Fruit fly (Drosophila melanogaster): ENCODE data around the gene PIG-Q.

PIG-Q gene

dm6 chrX:16361306-16361705, 2.4 kb downstream of the PIG-Q start, which contains the start of gene nonA:
nonA (plus strand) TSS chrX:16361569.
- TF ChIP-seq tj (GFP tag; optimal IDR thresholded peaks at IDR 0.05) = no peak
- no peak for TF ChIP-seq toe (GFP tag; optimal IDR thresholded peaks at IDR 0.05)
- TF ChIP-seq Mnt (GFP tag; optimal IDR thresholded peaks at IDR 0.05) = peak; percentile 41
- TF ChIP-seq CG7045 (GFP tag; optimal IDR thresholded peaks at IDR 0.05) = no peak
- TF ChIP-seq Crg-1 (GFP tag; optimal IDR thresholded peaks at IDR 0.05) = peak; percentile 1
- no peak for TF ChIP-seq CG5204 (GFP tag; optimal IDR thresholded peaks at IDR 0.05)
- no peak for TF ChIP-seq CG14711 (tag; optimal IDR thresholded peaks at IDR 0.05)
- peak; percentile 33 for TF ChIP-seq bab1 (GFP tag; optimal IDR thresholded peaks at IDR 0.05)

- TF ChIP-seq CG7045 (GFP tag; optimal IDR thresholded peaks at IDR 0.05) = no peak
- no peak for TF ChIP-seq Crg-1 (GFP tag; optimal IDR thresholded peaks at IDR 0.05)
- TF ChIP-seq bab1 (GFP tag; optimal IDR thresholded peaks at IDR 0.05) = no peak
- no peak for TF ChIP-seq CG33017 (tag; optimal IDR thresholded peaks at IDR 0.05)
- TF ChIP-seq kay (GFP tag; ENCODE audit: borderline replicate concordance) = no peak
- TF ChIP-seq cic (GFP tag; optimal IDR thresholded peaks at IDR 0.05) = no peak
- TF ChIP-seq Hr96 (GFP tag; optimal IDR thresholded peaks at IDR 0.05) = no peak
- TF ChIP-seq Clk (GFP tag; optimal IDR thresholded peaks at IDR 0.05) = no peak
These were observed 9.6 kb downstream of the PIG-Q start for dm6 chrX:16368585-16368984.

dm6 chrX:16371923-16372322, 13.0 kb downstream of the PIG-Q start:
- TF ChIP-seq pad (GFP tag; optimal IDR thresholded peaks at IDR 0.05) (no peak), Crg-1 (GFP tag; optimal IDR thresholded peaks at IDR 0.05) (no peak), kay (GFP tag; ENCODE audit: borderline replicate concordance) (peak; percentile 30), CG7045 (GFP tag; optimal IDR thresholded peaks at IDR 0.05) (no peak)

- TF ChIP-seq tj (GFP tag; optimal IDR thresholded peaks at IDR 0.05) (peak; percentile 36), ovo (GFP tag; optimal IDR thresholded peaks at IDR 0.05) (no peak), CG5204 (GFP tag; optimal IDR thresholded peaks at IDR 0.05) (no peak), CG12768 (GFP tag; optimal IDR thresholded peaks at IDR 0.05) (no peak), CG7045 (GFP tag; optimal IDR thresholded peaks at IDR 0.05) (no peak), CG7101 (tag; optimal IDR thresholded peaks at IDR 0.05) (no peak), kay (GFP tag; ENCODE audit: borderline replicate concordance) (peak; percentile 41), Clk (GFP tag; optimal IDR thresholded peaks at IDR 0.05) (no peak), cnc (optimal IDR thresholded peaks at IDR 0.05) (no peak), CG11617 (GFP tag; optimal IDR thresholded peaks at IDR 0.05) (no peak), CG33017 (tag; optimal IDR thresholded peaks at IDR 0.05) (no peak), Hr96 (GFP tag; optimal IDR thresholded peaks at IDR 0.05) (no peak)
These were observed 13.8 kb downstream of the PIG-Q start, which contains the start of gene Fur2 for dm6 chrX:16372492-16373350. Fur2 (plus strand) TSS chrX:16373086.

dm6 chrX:16373541-16373940, 14.6 kb downstream of the PIG-Q start:
- TF ChIP-seq Mnt (GFP tag; optimal IDR thresholded peaks at IDR 0.05) (no peak), toe (GFP tag; optimal IDR thresholded peaks at IDR 0.05) (no peak), CG11617 (GFP tag; optimal IDR thresholded peaks at IDR 0.05) (no peak), cnc (optimal IDR thresholded peaks at IDR 0.05) (no peak), CG1620 (GFP tag; optimal IDR thresholded peaks at IDR 0.05) (no peak), tj (GFP tag; optimal IDR thresholded peaks at IDR 0.05) (peak; percentile 6), CG7101 (tag; optimal IDR thresholded peaks at IDR 0.05) (peak; percentile 6), Crg-1 (GFP tag; optimal IDR thresholded peaks at IDR 0.05) (no peak), CG12768 (GFP tag; optimal IDR thresholded peaks at IDR 0.05) (no peak), cic (GFP tag; optimal IDR thresholded peaks at IDR 0.05) (no peak), Hr96 (GFP tag; optimal IDR thresholded peaks at IDR 0.05) (no peak), CG14711 (tag; optimal IDR thresholded peaks at IDR 0.05) (peak; percentile 34), ovo (GFP tag; optimal IDR thresholded peaks at IDR 0.05) (no peak), bab1 (GFP tag; optimal IDR thresholded peaks at IDR 0.05) (peak; percentile 13), pad (GFP tag; optimal IDR thresholded peaks at IDR 0.05) (no peak)

- TF ChIP-seq CG5204 (GFP tag; optimal IDR thresholded peaks at IDR 0.05) (no peak), kay (GFP tag; ENCODE audit: borderline replicate concordance) (peak; percentile 58), pad (GFP tag; optimal IDR thresholded peaks at IDR 0.05) (peak; percentile 20)
These were observed 15.1 kb downstream of the PIG-Q start for dm6 chrX:16374059-16374458.

- TF ChIP-seq kay (GFP tag; ENCODE audit: borderline replicate concordance) = peak; percentile 94
- TF ChIP-seq Crg-1 (GFP tag; optimal IDR thresholded peaks at IDR 0.05) = peak; percentile 77
- TF ChIP-seq toe (GFP tag; optimal IDR thresholded peaks at IDR 0.05) = no peak
- TF ChIP-seq CG14711 (tag; optimal IDR thresholded peaks at IDR 0.05) = peak; percentile 73
- TF ChIP-seq pad (GFP tag; optimal IDR thresholded peaks at IDR 0.05) = peak; percentile 41
- TF ChIP-seq tj (GFP tag; optimal IDR thresholded peaks at IDR 0.05) = peak; percentile 38
- TF ChIP-seq CG7045 (GFP tag; optimal IDR thresholded peaks at IDR 0.05) = peak; percentile 38
- TF ChIP-seq ovo (GFP tag; optimal IDR thresholded peaks at IDR 0.05) = peak; percentile 63
- TF ChIP-seq CG11617 (GFP tag; optimal IDR thresholded peaks at IDR 0.05) = peak; percentile 11
- TF ChIP-seq CG33017 (tag; optimal IDR thresholded peaks at IDR 0.05) = peak; percentile 50
- TF ChIP-seq CG12768 (GFP tag; optimal IDR thresholded peaks at IDR 0.05) = no peak
- peak; percentile 89 for TF ChIP-seq CG7101 (tag; optimal IDR thresholded peaks at IDR 0.05)
- TF ChIP-seq Mnt (GFP tag; optimal IDR thresholded peaks at IDR 0.05) = no peak
- TF ChIP-seq cic (GFP tag; optimal IDR thresholded peaks at IDR 0.05) = peak; percentile 10
- TF ChIP-seq CG5204 (GFP tag; optimal IDR thresholded peaks at IDR 0.05) = no peak
- no peak for TF ChIP-seq Clk (GFP tag; optimal IDR thresholded peaks at IDR 0.05)
- no peak for TF ChIP-seq cnc (optimal IDR thresholded peaks at IDR 0.05)
- TF ChIP-seq CG1620 (GFP tag; optimal IDR thresholded peaks at IDR 0.05) = peak; percentile 46
- TF ChIP-seq Hr96 (GFP tag; optimal IDR thresholded peaks at IDR 0.05) = no peak
- no peak for TF ChIP-seq bab1 (GFP tag; optimal IDR thresholded peaks at IDR 0.05)
These were observed 24.9 kb downstream of the PIG-Q start for dm6 chrX:16383667-16384515.

All from whole organism, adult.